Worm (Caenorhabditis elegans): ENCODE data around the gene C16A11.7.

ce11 chrII:4258683-4259082 is 1.9 kb upstream of the C16A11.7 start, which contains the start of gene clec-135:
- no peak for TF ChIP-seq pha-4 (tag; optimal IDR thresholded peaks at IDR 0.05)
- TF ChIP-seq lsy-2 (tag; optimal IDR thresholded peaks at IDR 0.05) = no peak
